Worm (Caenorhabditis elegans): Measurements from ENCODE around the gene Y39A1A.10.

DNA sequence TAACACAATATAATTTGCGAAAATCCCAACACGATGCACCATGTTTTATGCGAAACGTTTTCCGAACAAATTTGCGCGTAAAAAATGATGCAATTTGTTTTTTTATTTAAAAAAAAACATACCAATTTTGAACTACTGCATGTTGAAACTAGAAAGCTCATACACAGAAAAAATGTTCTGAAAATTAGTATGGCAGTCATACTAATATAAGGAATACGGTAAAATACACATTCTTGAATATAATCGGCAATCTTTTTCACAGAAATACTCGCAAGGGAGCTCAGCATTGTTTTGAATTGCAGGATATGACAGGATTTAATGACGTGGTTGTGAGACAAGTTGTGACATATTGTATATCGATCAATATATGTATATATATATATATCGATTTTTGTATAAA, 46.4 kb downstream of the Y39A1A.10 start, which contains the start of gene Y39A1A.16:
- TF ChIP-seq him-1 (tag; optimal IDR thresholded peaks at IDR 0.05), result no peak
- no peak for TF ChIP-seq dao-5 (tag; optimal IDR thresholded peaks at IDR 0.05)

Data from whole organism, L4/young adult.